Fruit fly (Drosophila melanogaster) whole organism, embryonic: Measurements from ENCODE around the gene anox.
A peak's percentile ranks its signal among the peaks of the same experiment; 100 is the strongest.

Source experiments
- Ada2b ChIP-seq: fragments of 200-800 bp; sonication (Bioruptor generic); IDR thresholded peaks from 2 replicates; pipeline ENCODE4 v1.3.6; 2022; ENCODE audit warnings: missing biosample characterization, missing genetic modification characterization
- B-H1 ChIP-seq: fragments of 200-800 bp; sonication (Bioruptor generic); IDR thresholded peaks from 3 replicates; pipeline ENCODE4 v1.3.6; 2022; ENCODE audit warnings: missing biosample characterization, missing genetic modification characterization
- B-H2 ChIP-seq: fragments of 200-800 bp; sonication (Bioruptor generic); optimal IDR thresholded peaks from 2 replicates; lab custom pipeline; 2018; ENCODE audit warnings: missing biosample characterization, mild to moderate bottlenecking, missing genetic modification characterization
- CG10147 ChIP-seq: fragments of 200-800 bp; sonication (Bioruptor generic); optimal IDR thresholded peaks from 2 replicates; lab custom pipeline; 2019; ENCODE audit warnings: missing biosample characterization, mild to moderate bottlenecking, missing genetic modification characterization, moderate library complexity
- CG10431 ChIP-seq: fragments of 200-800 bp; sonication (Bioruptor generic); optimal IDR thresholded peaks from 3 replicates; lab custom pipeline; 2018; ENCODE audit warnings: missing biosample characterization, mild to moderate bottlenecking, missing genetic modification characterization
- CG12659 ChIP-seq: fragments of 200-800 bp; sonication (Bioruptor generic); optimal IDR thresholded peaks from 3 replicates; lab custom pipeline; 2017; ENCODE audit warnings: mild to moderate bottlenecking, missing biosample characterization, missing genetic modification reagents, missing genetic modification characterization
- CG13424 ChIP-seq: fragments of 200-800 bp; sonication (Bioruptor generic); optimal IDR thresholded peaks from 2 replicates; lab custom pipeline; 2019; ENCODE audit warnings: missing biosample characterization, mild to moderate bottlenecking, missing genetic modification characterization, moderate library complexity
- CG13894 ChIP-seq: fragments of 200-800 bp; sonication (Bioruptor generic); optimal IDR thresholded peaks from 3 replicates; lab custom pipeline; 2018; ENCODE audit warnings: missing biosample characterization, mild to moderate bottlenecking, missing genetic modification characterization, moderate library complexity
- CG15269 ChIP-seq: fragments of 200-800 bp; sonication (Bioruptor generic); optimal IDR thresholded peaks from 2 replicates; lab custom pipeline; 2018; ENCODE audit warnings: missing biosample characterization, mild to moderate bottlenecking, missing genetic modification characterization, moderate library complexity
- CG17912 ChIP-seq: fragments of 200-800 bp; sonication (Bioruptor generic); optimal IDR thresholded peaks from 2 replicates; lab custom pipeline; 2018; ENCODE audit warnings: missing biosample characterization, mild to moderate bottlenecking, missing genetic modification characterization
- CG2129 ChIP-seq: fragments of 200-800 bp; sonication (Bioruptor generic); IDR thresholded peaks from 2 replicates; pipeline ENCODE4 v1.3.6; 2022; ENCODE audit warnings: missing biosample characterization, missing genetic modification characterization; ENCODE audit not compliant: partially characterized antibody
- CG2199 ChIP-seq: fragments of 200-800 bp; sonication (Bioruptor generic); IDR thresholded peaks from 3 replicates; pipeline ENCODE4 v1.3.6; 2022; ENCODE audit warnings: missing biosample characterization, missing genetic modification characterization
- CG3995 ChIP-seq: fragments of 200-800 bp; sonication (Bioruptor generic); optimal IDR thresholded peaks from 3 replicates; lab custom pipeline; 2016; ENCODE audit warnings: missing biosample characterization, missing genetic modification characterization
- CG7839 ChIP-seq: fragments of 200-800 bp; sonication (Bioruptor generic); optimal IDR thresholded peaks from 3 replicates; lab custom pipeline; 2018; ENCODE audit warnings: missing biosample characterization, mild to moderate bottlenecking, missing genetic modification characterization, moderate library complexity
- CG7963 ChIP-seq: fragments of 200-800 bp; sonication (Bioruptor generic); IDR thresholded peaks from 3 replicates; pipeline ENCODE4 v1.3.6; 2022; ENCODE audit warnings: missing biosample characterization, missing genetic modification characterization; ENCODE audit not compliant: partially characterized antibody
- D19B ChIP-seq: fragments of 200-800 bp; sonication (Bioruptor generic); optimal IDR thresholded peaks from 2 replicates; lab custom pipeline; 2017; ENCODE audit warnings: missing biosample characterization, mild to moderate bottlenecking, missing genetic modification characterization
- Dbx ChIP-seq: fragments of 200-800 bp; sonication (Bioruptor generic); IDR thresholded peaks from 3 replicates; pipeline ENCODE4 v1.3.6; 2022; ENCODE audit warnings: missing biosample characterization, missing genetic modification characterization
- Eip74EF ChIP-seq, 2 experiments: fragments of 200-800 bp in 1 of 2; fragments of >200 bp in 1 of 2; sonication (Bioruptor generic) in 1 of 2; optimal IDR thresholded peaks; 2 replicates each; lab custom pipeline; 2017 to 2019; ENCODE audit warnings: missing biosample characterization in 2 of 2, missing genetic modification characterization in 2 of 2, mild to moderate bottlenecking in 1 of 2, moderate library complexity in 1 of 2
- Ets97D ChIP-seq: fragments of 200-800 bp; sonication (Bioruptor generic); optimal IDR thresholded peaks from 3 replicates; lab custom pipeline; 2016; ENCODE audit warnings: missing biosample characterization, missing genetic modification characterization
- HLH4C ChIP-seq: fragments of 200-800 bp; sonication (Bioruptor generic); IDR thresholded peaks from 3 replicates; pipeline ENCODE4 v1.3.6; 2022; ENCODE audit warnings: missing biosample characterization, missing genetic modification characterization; ENCODE audit not compliant: partially characterized antibody
- HLHmδ ChIP-seq: fragments of 200-800 bp; sonication (Bioruptor generic); optimal IDR thresholded peaks from 2 replicates; lab custom pipeline; 2018; ENCODE audit warnings: missing biosample characterization, mild to moderate bottlenecking, missing genetic modification characterization, moderate library complexity
- Lhr ChIP-seq: fragments of 200-800 bp; sonication (Bioruptor generic); optimal IDR thresholded peaks from 3 replicates; lab custom pipeline; 2017; ENCODE audit warnings: mild to moderate bottlenecking, missing biosample characterization, missing genetic modification reagents, missing genetic modification characterization
- Oli ChIP-seq: fragments of 200-800 bp; sonication (Bioruptor generic); optimal IDR thresholded peaks from 2 replicates; lab custom pipeline; 2018; ENCODE audit warnings: missing biosample characterization, mild to moderate bottlenecking, missing genetic modification characterization, moderate library complexity
- Scr ChIP-seq: fragments of 200-800 bp; sonication (Bioruptor generic); IDR thresholded peaks from 2 replicates; pipeline ENCODE4 v1.3.6; 2022; ENCODE audit warnings: missing biosample characterization, missing genetic modification characterization; ENCODE audit not compliant: partially characterized antibody
- ac ChIP-seq: fragments of 200-800 bp; sonication (Bioruptor generic); optimal IDR thresholded peaks from 3 replicates; lab custom pipeline; 2017; ENCODE audit warnings: missing biosample characterization, mild to moderate bottlenecking, missing genetic modification characterization
- amos ChIP-seq: fragments of 200-800 bp; sonication (Bioruptor generic); IDR thresholded peaks from 2 replicates; pipeline ENCODE4 v1.3.6; 2022; ENCODE audit warnings: missing biosample characterization, missing genetic modification characterization; ENCODE audit not compliant: partially characterized antibody
- btn ChIP-seq: fragments of 200-800 bp; sonication (Bioruptor generic); optimal IDR thresholded peaks from 2 replicates; lab custom pipeline; 2016; ENCODE audit warnings: missing biosample characterization, missing genetic modification characterization
- cato ChIP-seq: fragments of 200-800 bp; sonication (Bioruptor generic); optimal IDR thresholded peaks from 2 replicates; lab custom pipeline; 2016; ENCODE audit warnings: missing biosample characterization, missing genetic modification characterization, borderline replicate concordance
- chn ChIP-seq: fragments of 200-800 bp; sonication (Bioruptor generic); optimal IDR thresholded peaks from 2 replicates; lab custom pipeline; 2016; ENCODE audit warnings: missing biosample characterization, missing genetic modification characterization
- cwo ChIP-seq: fragments of 200-800 bp; sonication (Bioruptor generic); optimal IDR thresholded peaks from 3 replicates; lab custom pipeline; 2017; ENCODE audit warnings: missing biosample characterization, missing genetic modification characterization, mild to moderate bottlenecking, moderate library complexity, missing genetic modification reagents
- da ChIP-seq: fragments of 200-800 bp; sonication (Bioruptor generic); optimal IDR thresholded peaks from 2 replicates; lab custom pipeline; 2016; ENCODE audit warnings: missing biosample characterization, missing genetic modification characterization
- dati ChIP-seq: fragments of 200-800 bp; sonication (Bioruptor generic); IDR thresholded peaks from 2 replicates; pipeline ENCODE4 v1.3.6; 2022; ENCODE audit warnings: missing biosample characterization, missing genetic modification characterization
- en ChIP-seq: fragments of 200-800 bp; sonication (Bioruptor generic); optimal IDR thresholded peaks from 2 replicates; lab custom pipeline; 2016; ENCODE audit warnings: missing biosample characterization, missing genetic modification characterization
- esg ChIP-seq: fragments of 200-800 bp; sonication (Bioruptor generic); conservative IDR thresholded peaks from 2 replicates; pipeline ENCODE4 v1.3.6; 2022; ENCODE audit warnings: missing biosample characterization, missing genetic modification characterization
- exex ChIP-seq: fragments of 200-800 bp; sonication (Bioruptor generic); optimal IDR thresholded peaks from 4 replicates; lab custom pipeline; 2018; ENCODE audit warnings: missing biosample characterization, mild to moderate bottlenecking, missing genetic modification characterization, moderate library complexity
- gem ChIP-seq: fragments of 200-800 bp; sonication (Bioruptor generic); optimal IDR thresholded peaks from 2 replicates; lab custom pipeline; 2019; ENCODE audit warnings: missing biosample characterization, mild to moderate bottlenecking, missing genetic modification characterization, moderate library complexity
- lmd ChIP-seq: fragments of 200-800 bp; sonication (Bioruptor generic); IDR thresholded peaks from 2 replicates; pipeline ENCODE4 v1.3.6; 2022; ENCODE audit warnings: missing biosample characterization, missing genetic modification characterization
- mirr ChIP-seq: fragments of 200-800 bp; sonication (Bioruptor generic); optimal IDR thresholded peaks from 3 replicates; lab custom pipeline; 2018; ENCODE audit warnings: missing biosample characterization, mild to moderate bottlenecking, missing genetic modification characterization
- oc ChIP-seq: fragments of 200-800 bp; sonication (Bioruptor generic); optimal IDR thresholded peaks from 2 replicates; lab custom pipeline; 2018; ENCODE audit warnings: missing biosample characterization, mild to moderate bottlenecking, missing genetic modification characterization, moderate library complexity
- odd ChIP-seq: fragments of 200-800 bp; sonication (Bioruptor generic); optimal IDR thresholded peaks from 2 replicates; lab custom pipeline; 2017; ENCODE audit warnings: missing biosample characterization, mild to moderate bottlenecking, missing genetic modification characterization
- p53 ChIP-seq: fragments of 200-800 bp; sonication (Bioruptor generic); optimal IDR thresholded peaks from 2 replicates; lab custom pipeline; 2016; ENCODE audit warnings: missing biosample characterization, missing genetic modification characterization
- pzg ChIP-seq: fragments of 200-800 bp; sonication (Bioruptor generic); optimal IDR thresholded peaks from 3 replicates; lab custom pipeline; 2018; ENCODE audit warnings: missing biosample characterization, mild to moderate bottlenecking, missing genetic modification characterization, moderate library complexity
- ro ChIP-seq: fragments of 200-800 bp; sonication (Bioruptor generic); IDR thresholded peaks from 2 replicates; pipeline ENCODE4 v1.3.6; 2022; ENCODE audit warnings: missing biosample characterization, missing genetic modification characterization
- schlank ChIP-seq: fragments of 200-800 bp; sonication (Bioruptor generic); optimal IDR thresholded peaks from 2 replicates; lab custom pipeline; 2018; ENCODE audit warnings: missing biosample characterization, mild to moderate bottlenecking, missing genetic modification characterization
- tgo ChIP-seq: fragments of 200-800 bp; sonication (Bioruptor generic); IDR thresholded peaks from 3 replicates; pipeline ENCODE4 v1.3.6; 2022; ENCODE audit warnings: missing biosample characterization, missing genetic modification characterization
- ttk ChIP-seq: fragments of 200-800 bp; sonication (Bioruptor generic); IDR thresholded peaks from 2 replicates; pipeline ENCODE4 v2.1.2; 2022; ENCODE audit warnings: missing biosample characterization, missing genetic modification characterization
- usp ChIP-seq: fragments of >200 bp; optimal IDR thresholded peaks from 2 replicates; lab custom pipeline; 2017; ENCODE audit warnings: missing biosample characterization, missing genetic modification characterization
- vnd ChIP-seq: fragments of 200-800 bp; sonication (Bioruptor generic); IDR thresholded peaks from 3 replicates; pipeline ENCODE4 v1.3.6; 2022; ENCODE audit warnings: missing biosample characterization, missing genetic modification characterization; ENCODE audit not compliant: partially characterized antibody
- vvl ChIP-seq: fragments of 200-800 bp; sonication (Bioruptor generic); IDR thresholded peaks from 2 replicates; pipeline ENCODE4 v1.3.6; 2022; ENCODE audit warnings: missing biosample characterization, missing genetic modification characterization

Gene anox

dm6 chrX:21339476-21339931 lies 20.4 kb upstream of the anox start, which contains the start of the genes tty and fliI (continued):
- TF ChIP-seq mirr (GFP tag; lab: Kevin White, UChicago) (peak; percentile 25), esg (GFP tag; lab: Robert Waterston, UW) (peak; percentile 86), exex (tag; lab: Kevin White, UChicago) (no peak), dati (peak; percentile 73), Ets97D (GFP tag; lab: Kevin White, UChicago) (peak; percentile 86), CG7963 (GFP tag; lab: Robert Waterston, UW) (no peak), ac (GFP tag; lab: Kevin White, UChicago) (no peak), p53 (GFP tag; lab: Kevin White, UChicago) (peak; percentile 48), Oli (peak; percentile 69), CG2129 (no peak), CG17912 (GFP tag; lab: Kevin White, UChicago) (peak; percentile 41), B-H2 (peak; percentile 39), CG3995 (GFP tag; lab: Kevin White, UChicago) (peak; percentile 93), da (peak; percentile 18), HLH4C (GFP tag; lab: Robert Waterston, UW) (no peak), CG10147 (GFP tag; lab: Kevin White, UChicago) (peak; percentile 61), CG13424 (tag; lab: Kevin White, UChicago) (peak; percentile 68), chn (GFP tag; lab: Kevin White, UChicago) (peak; percentile 92), CG13894 (peak; percentile 39), ro (GFP tag; lab: Robert Waterston, UW) (peak; percentile 65), CG12659 (GFP tag; lab: Kevin White, UChicago) (peak; percentile 88), usp (GFP tag; lab: Kevin White, UChicago) (no peak), lmd (GFP tag; lab: Robert Waterston, UW) (peak; percentile 90), HLHmδ (GFP tag; lab: Kevin White, UChicago) (no peak), B-H1 (GFP tag; lab: Robert Waterston, UW) (peak; percentile 84), vvl (GFP tag; lab: Robert Waterston, UW) (peak; percentile 92), btn (GFP tag; lab: Kevin White, UChicago) (peak; percentile 67), Eip74EF (GFP tag; optimal IDR thresholded peaks at IDR 0.05; lab: Kevin White, UChicago) (peak in 1 of 2 experiments; percentile 51), CG2199 (peak; percentile 78), CG7839 (tag; lab: Kevin White, UChicago) (peak; percentile 79), Lhr (peak; percentile 88), CG15269 (tag; lab: Kevin White, UChicago) (peak; percentile 75), CG10431 (no peak), tgo (peak; percentile 89), gem (tag; lab: Kevin White, UChicago) (peak; percentile 83), amos (GFP tag; lab: Robert Waterston, UW) (peak; percentile 41), en (GFP tag; lab: Kevin White, UChicago) (peak; percentile 50), vnd (GFP tag; lab: Robert Waterston, UW) (peak; percentile 39; the same call in 2 of the 3 replicates), pzg (peak; percentile 89), oc (tag; lab: Kevin White, UChicago) (peak; percentile 66), cato (GFP tag; lab: Kevin White, UChicago) (peak; percentile 42), cwo (GFP tag; lab: Kevin White, UChicago) (peak; percentile 60), Ada2b (peak; percentile 85), Scr (GFP tag; lab: Robert Waterston, UW) (no peak), D19B (GFP tag; lab: Kevin White, UChicago) (peak; percentile 66), odd (GFP tag; lab: Kevin White, UChicago) (no peak), schlank (peak; percentile 54), ttk (GFP tag; lab: Robert Waterston, UW) (peak; percentile 88), Dbx (peak; percentile 85)
